Worm (Caenorhabditis elegans) whole organism, L4 larva: ENCODE measurements around the gene K01H12.4.
A peak's percentile ranks its signal among the peaks of the same experiment; 100 is the strongest.

Source experiments
- F10B5.3 ChIP-seq: sonication (generic microtip); optimal IDR thresholded peaks from 2 replicates; lab custom pipeline; 2016; ENCODE audit warnings: mild to moderate bottlenecking, missing genetic modification characterization, missing compliant biosample characterization
- F26F4.8 ChIP-seq: fragments of 200-800 bp; sonication (Bioruptor generic); conservative IDR thresholded peaks from 2 replicates; pipeline ENCODE4 v1.3.6; 2022; ENCODE audit warnings: missing genetic modification characterization, missing compliant biosample characterization
- F44E2.7 ChIP-seq: fragments of 200-800 bp; sonication (Bioruptor generic); IDR thresholded peaks from 2 replicates; pipeline ENCODE4 v2.1.2; 2022; ENCODE audit warnings: missing genetic modification characterization, missing compliant biosample characterization
- T26A8.4 ChIP-seq: fragments of 200-800 bp; sonication (Bioruptor generic); IDR thresholded peaks from 2 replicates; pipeline ENCODE4 v1.3.6; 2022; ENCODE audit warnings: missing genetic modification characterization, missing compliant biosample characterization
- Y48G9A.11 ChIP-seq: fragments of 200-800 bp; sonication (Bioruptor generic); IDR thresholded peaks from 2 replicates; pipeline ENCODE4 v1.3.6; 2022; ENCODE audit warnings: missing genetic modification reagents, missing genetic modification characterization, missing compliant biosample characterization
- ZK337.2 ChIP-seq: fragments of 200-800 bp; sonication (Bioruptor generic); IDR thresholded peaks from 2 replicates; pipeline ENCODE4 v1.3.6; 2022; ENCODE audit warnings: missing genetic modification reagents, missing genetic modification characterization, missing compliant biosample characterization
- ZK546.5 ChIP-seq, 2 experiments: sonication (generic microtip); optimal IDR thresholded peaks; 2 replicates each; lab custom pipeline; 2017; ENCODE audit warnings: missing biosample characterization in 2 of 2, missing genetic modification characterization in 2 of 2
- aly-2 ChIP-seq: sonication (generic microtip); optimal IDR thresholded peaks from 2 replicates; lab custom pipeline; 2018; ENCODE audit warnings: missing biosample characterization, missing genetic modification characterization
- ama-1 ChIP-seq: fragments of 150-350 bp; optimal IDR thresholded peaks from 2 replicates; lab custom pipeline; 2014; ENCODE audit warnings: inconsistent platforms, mixed read lengths
- attf-4 ChIP-seq: sonication (generic microtip); optimal IDR thresholded peaks from 3 replicates; lab custom pipeline; 2017; ENCODE audit warnings: missing biosample characterization, missing genetic modification characterization
- ceh-20 ChIP-seq: fragments of 200-800 bp; sonication (Bioruptor generic); IDR thresholded peaks from 2 replicates; pipeline ENCODE4 v1.3.6; 2022; ENCODE audit warnings: missing genetic modification reagents, missing genetic modification characterization, missing compliant biosample characterization
- ceh-28 ChIP-seq: fragments of 150-350 bp; optimal IDR thresholded peaks from 2 replicates; lab custom pipeline; 2014; ENCODE audit warnings: missing biosample characterization, missing genetic modification reagents, missing genetic modification characterization
- ceh-62 ChIP-seq: sonication (generic microtip); optimal IDR thresholded peaks from 2 replicates; lab custom pipeline; 2017; ENCODE audit warnings: missing biosample characterization, missing genetic modification characterization
- ceh-82 ChIP-seq: sonication (generic microtip); optimal IDR thresholded peaks from 2 replicates; lab custom pipeline; 2017; ENCODE audit warnings: missing biosample characterization, missing genetic modification characterization
- cey-2 ChIP-seq: sonication (generic microtip); optimal IDR thresholded peaks from 3 replicates; lab custom pipeline; 2017; ENCODE audit warnings: missing genetic modification characterization, mild to moderate bottlenecking, missing compliant biosample characterization, antibody characterized with exemption, borderline replicate concordance; ENCODE audit not compliant: insufficient read depth
- ctbp-1 ChIP-seq: fragments of 200-800 bp; sonication (Bioruptor generic); IDR thresholded peaks from 2 replicates; pipeline ENCODE4 v1.3.6; 2022; ENCODE audit warnings: missing genetic modification reagents, missing genetic modification characterization, missing compliant biosample characterization
- daf-16 ChIP-seq, 3 experiments: sonication (generic microtip); optimal IDR thresholded peaks; 2 replicates each; lab custom pipeline; 2016 to 2017; ENCODE audit warnings: missing genetic modification characterization in 3 of 3, missing genetic modification reagents in 3 of 3, mild to moderate bottlenecking in 2 of 3, missing compliant biosample characterization in 2 of 3, missing biosample characterization in 1 of 3, moderate library complexity in 1 of 3
- daf-8 ChIP-seq: fragments of 200-800 bp; sonication (Bioruptor generic); IDR thresholded peaks from 2 replicates; pipeline ENCODE4 v1.3.6; 2022; ENCODE audit warnings: missing genetic modification characterization, missing compliant biosample characterization
- dmd-6 ChIP-seq: fragments of 200-800 bp; sonication (Bioruptor generic); IDR thresholded peaks from 2 replicates; pipeline ENCODE4 v1.3.6; 2022; ENCODE audit warnings: missing genetic modification reagents, missing genetic modification characterization, missing compliant biosample characterization
- dmd-8 ChIP-seq: fragments of 200-800 bp; sonication (Bioruptor generic); IDR thresholded peaks from 2 replicates; pipeline ENCODE4 v1.3.6; 2022; ENCODE audit warnings: missing genetic modification characterization, missing compliant biosample characterization
- dmd-9 ChIP-seq: fragments of 200-800 bp; sonication (Bioruptor generic); IDR thresholded peaks from 2 replicates; pipeline ENCODE4 v1.3.6; 2022; ENCODE audit warnings: missing genetic modification reagents, missing genetic modification characterization, missing compliant biosample characterization
- duxl-1 ChIP-seq: sonication (generic microtip); optimal IDR thresholded peaks from 2 replicates; lab custom pipeline; 2016; ENCODE audit warnings: mild to moderate bottlenecking, missing genetic modification characterization, moderate library complexity, missing compliant biosample characterization; ENCODE audit not compliant: poor library complexity
- dve-1 ChIP-seq: sonication (generic microtip); optimal IDR thresholded peaks from 2 replicates; lab custom pipeline; 2017; ENCODE audit warnings: antibody characterized with exemption, mild to moderate bottlenecking, missing genetic modification characterization, missing compliant biosample characterization; ENCODE audit not compliant: insufficient read depth
- egl-43 ChIP-seq: fragments of 200-800 bp; sonication (Bioruptor generic); IDR thresholded peaks from 2 replicates; pipeline ENCODE4 v1.3.6; 2022; ENCODE audit warnings: missing genetic modification reagents, missing genetic modification characterization, missing compliant biosample characterization
- hlh-30 ChIP-seq: sonication (generic microtip); optimal IDR thresholded peaks from 2 replicates; lab custom pipeline; 2017; ENCODE audit warnings: antibody characterized with exemption, mild to moderate bottlenecking, missing genetic modification characterization, missing compliant biosample characterization; ENCODE audit not compliant: insufficient read depth
- lim-7 ChIP-seq: fragments of 200-800 bp; sonication (Bioruptor generic); IDR thresholded peaks from 2 replicates; pipeline ENCODE4 v1.3.6; 2022; ENCODE audit warnings: missing genetic modification characterization, missing compliant biosample characterization
- lin-1 ChIP-seq: fragments of 200-800 bp; sonication (Bioruptor generic); IDR thresholded peaks from 2 replicates; pipeline ENCODE4 v1.3.6; 2022; ENCODE audit warnings: missing genetic modification reagents, missing genetic modification characterization, missing compliant biosample characterization
- lin-13 ChIP-seq: fragments of 150-350 bp; optimal IDR thresholded peaks from 2 replicates; lab custom pipeline; 2014; ENCODE audit warnings: missing biosample characterization, missing genetic modification reagents, missing genetic modification characterization
- lin-29 ChIP-seq: fragments of 200-800 bp; sonication (Bioruptor generic); IDR thresholded peaks from 2 replicates; pipeline ENCODE4 v1.3.6; 2022; ENCODE audit warnings: missing genetic modification reagents, missing genetic modification characterization, missing compliant biosample characterization
- lin-39 ChIP-seq: fragments of 150-350 bp; optimal IDR thresholded peaks from 2 replicates; lab custom pipeline; 2014; ENCODE audit warnings: missing biosample characterization, missing genetic modification reagents, missing genetic modification characterization
- lsy-2 ChIP-seq, 2 experiments: fragments of 150-350 bp in 1 of 2; sonication (generic microtip) in 1 of 2; optimal IDR thresholded peaks; 2 replicates each; lab custom pipeline; 2014 to 2017; ENCODE audit warnings: missing biosample characterization in 2 of 2, missing genetic modification characterization in 2 of 2
- madf-9 ChIP-seq: fragments of 200-800 bp; sonication (Bioruptor generic); conservative IDR thresholded peaks from 2 replicates; pipeline ENCODE4 v1.3.6; 2022; ENCODE audit warnings: missing genetic modification reagents, missing genetic modification characterization, missing compliant biosample characterization
- mdl-1 ChIP-seq, 2 experiments: fragments of 150-350 bp in 1 of 2; sonication (generic microtip) in 1 of 2; optimal IDR thresholded peaks; 2 replicates each; lab custom pipeline; 2014 to 2017; ENCODE audit warnings: missing biosample characterization in 2 of 2, missing genetic modification characterization in 2 of 2
- mep-1 ChIP-seq: fragments of 150-350 bp; sonication (generic microtip); optimal IDR thresholded peaks from 3 replicates; lab custom pipeline; 2014; ENCODE audit warnings: missing biosample characterization, missing genetic modification characterization
- mes-2 ChIP-seq: sonication (generic microtip); optimal IDR thresholded peaks from 2 replicates; lab custom pipeline; 2016; ENCODE audit warnings: missing genotype, mild to moderate bottlenecking, missing genetic modification characterization, missing compliant biosample characterization; ENCODE audit not compliant: poor library complexity, severe bottlenecking
- mxl-3 ChIP-seq: fragments of 200-800 bp; sonication (Bioruptor generic); optimal IDR thresholded peaks from 2 replicates; lab custom pipeline; 2018; ENCODE audit warnings: mild to moderate bottlenecking, missing genetic modification characterization, missing compliant biosample characterization
- nhr-111 ChIP-seq: fragments of 200-800 bp; sonication (Bioruptor generic); optimal IDR thresholded peaks from 2 replicates; lab custom pipeline; 2018; ENCODE audit warnings: mild to moderate bottlenecking, missing genetic modification characterization, missing compliant biosample characterization
- nhr-237 ChIP-seq: sonication (generic microtip); optimal IDR thresholded peaks from 2 replicates; lab custom pipeline; 2017; ENCODE audit warnings: missing biosample characterization, missing genetic modification characterization
- nhr-42 ChIP-seq: fragments of 200-800 bp; sonication (Bioruptor generic); IDR thresholded peaks from 2 replicates; pipeline ENCODE4 v1.3.6; 2022; ENCODE audit warnings: missing genetic modification characterization, missing compliant biosample characterization
- nhr-6 ChIP-seq: fragments of 150-350 bp; optimal IDR thresholded peaks from 2 replicates; lab custom pipeline; 2014; ENCODE audit warnings: missing biosample characterization, missing genetic modification characterization
- pha-4 ChIP-seq, 2 experiments: fragments of 150-350 bp in 1 of 2; fragments of 200-800 bp in 1 of 2; sonication (Bioruptor generic) in 1 of 2; IDR thresholded peaks in 1 of 2; optimal IDR thresholded peaks in 1 of 2; 2 replicates each; pipeline versions ENCODE4 v1.3.6 to Lab custom; 2014 to 2022; ENCODE audit warnings: missing genetic modification characterization in 2 of 2, missing genetic modification reagents in 2 of 2, missing biosample characterization in 1 of 2, missing compliant biosample characterization in 1 of 2
- pqm-1 ChIP-seq: sonication (generic microtip); optimal IDR thresholded peaks from 2 replicates; lab custom pipeline; 2017; ENCODE audit warnings: missing biosample characterization, missing genetic modification characterization
- sdz-12 ChIP-seq: fragments of 200-800 bp; sonication (Bioruptor generic); optimal IDR thresholded peaks from 2 replicates; lab custom pipeline; 2018; ENCODE audit warnings: mild to moderate bottlenecking, missing genetic modification characterization, missing compliant biosample characterization
- set-16 ChIP-seq: fragments of 200-800 bp; sonication (Bioruptor generic); IDR thresholded peaks from 2 replicates; pipeline ENCODE4 v1.3.6; 2022; ENCODE audit warnings: missing genetic modification reagents, missing genetic modification characterization, missing compliant biosample characterization
- skn-1 ChIP-seq: fragments of 150-350 bp; optimal IDR thresholded peaks from 2 replicates; lab custom pipeline; 2014; ENCODE audit warnings: missing biosample characterization, missing genetic modification characterization
- spr-3 ChIP-seq: fragments of 200-800 bp; sonication (Bioruptor generic); optimal IDR thresholded peaks from 2 replicates; lab custom pipeline; 2018; ENCODE audit warnings: mild to moderate bottlenecking, missing genetic modification characterization, missing compliant biosample characterization
- tra-1 ChIP-seq: fragments of 200-800 bp; sonication (Bioruptor generic); IDR thresholded peaks from 2 replicates; pipeline ENCODE4 v1.3.6; 2022; ENCODE audit warnings: missing genetic modification reagents, missing genetic modification characterization, missing compliant biosample characterization
- unc-39 ChIP-seq: sonication (generic microtip); optimal IDR thresholded peaks from 2 replicates; lab custom pipeline; 2017; ENCODE audit warnings: missing biosample characterization, missing genetic modification characterization
- zfp-2 ChIP-seq: sonication (generic microtip); optimal IDR thresholded peaks from 2 replicates; lab custom pipeline; 2016; ENCODE audit warnings: mild to moderate bottlenecking, missing genetic modification characterization, missing compliant biosample characterization
- zfp-3 ChIP-seq: fragments of 200-800 bp; sonication (Bioruptor generic); conservative IDR thresholded peaks from 2 replicates; pipeline ENCODE4 v1.3.6; 2022; ENCODE audit warnings: missing genetic modification reagents, missing genetic modification characterization, missing compliant biosample characterization

Gene K01H12.4

ce11 chrIV:9718396-9718795, 5.5 kb downstream of the K01H12.4 start (continued):
- no peak for TF ChIP-seq dmd-8
- TF ChIP-seq sdz-12 (GFP tag; lab: Kevin White, UChicago), result no peak
- TF ChIP-seq dmd-6 (GFP tag; lab: Robert Waterston, UW), result peak; percentile 93
- TF ChIP-seq tra-1 (GFP tag; lab: Robert Waterston, UW), result peak; percentile 78
- TF ChIP-seq hlh-30 (tag; lab: Kevin White, UChicago), result peak; percentile 62
- no peak for TF ChIP-seq daf-8 (GFP tag; lab: Robert Waterston, UW)
- 0 out of 2 replicates have a peak, but pooled peaks have one; percentile 36 for TF ChIP-seq zfp-3
- TF ChIP-seq nhr-42 (GFP tag; lab: Robert Waterston, UW), result no peak
- peak; percentile 61 for TF ChIP-seq ctbp-1 (GFP tag; lab: Robert Waterston, UW)
- TF ChIP-seq lin-13 (GFP tag; lab: Kevin White, UChicago), result peak; percentile 45
- TF ChIP-seq ceh-20 (GFP tag; lab: Robert Waterston, UW), result peak; percentile 76
- TF ChIP-seq nhr-6 (tag; lab: Kevin White, UChicago), result peak; percentile 26
- TF ChIP-seq F10B5.3 (tag; lab: Kevin White, UChicago), result no peak
- no peak for TF ChIP-seq nhr-111
- TF ChIP-seq lsy-2 (tag; optimal IDR thresholded peaks at IDR 0.05; lab: Kevin White, UChicago), result peak; percentile 70 to 79
- no peak for TF ChIP-seq attf-4 (tag; lab: Kevin White, UChicago)
- peak; percentile 37 for TF ChIP-seq madf-9 (GFP tag; lab: Robert Waterston, UW)
- peak; percentile 64 for TF ChIP-seq cey-2
- TF ChIP-seq daf-16 (GFP tag; optimal IDR thresholded peaks at IDR 0.05; lab: Kevin White, UChicago), result no peak
- peak; percentile 56 for TF ChIP-seq daf-16 (tag; optimal IDR thresholded peaks at IDR 0.05; lab: Kevin White, UChicago)
- TF ChIP-seq lin-29 (GFP tag; lab: Robert Waterston, UW), result 0 out of 2 replicates have a peak, but pooled peaks have one; percentile 14
- TF ChIP-seq mxl-3 (GFP tag; lab: Kevin White, UChicago), result peak; percentile 76
- TF ChIP-seq mdl-1 (tag; optimal IDR thresholded peaks at IDR 0.05; lab: Kevin White, UChicago), result peak; percentile 27 to 84
- no peak for TF ChIP-seq T26A8.4 (GFP tag; lab: Robert Waterston, UW)
- no peak for TF ChIP-seq dmd-9 (GFP tag; lab: Robert Waterston, UW)
- TF ChIP-seq Y48G9A.11 (GFP tag; lab: Robert Waterston, UW), result no peak
- TF ChIP-seq lim-7 (GFP tag; lab: Robert Waterston, UW), result no peak
- TF ChIP-seq duxl-1 (tag; lab: Kevin White, UChicago), result peak; percentile 14
- TF ChIP-seq unc-39 (tag; lab: Kevin White, UChicago), result no peak
- TF ChIP-seq pha-4 (GFP tag; IDR thresholded peaks at IDR 0.05; lab: Robert Waterston, UW), result 0 out of 2 replicates have a peak, but pooled peaks have one; percentile 44
- TF ChIP-seq pha-4 (tag; optimal IDR thresholded peaks at IDR 0.05; lab: Kevin White, UChicago), result no peak
- no peak for TF ChIP-seq mes-2 (tag; lab: Kevin White, UChicago)
- TF ChIP-seq ama-1 (lab: Kevin White, UChicago), result no peak
- no peak for TF ChIP-seq aly-2 (tag; lab: Kevin White, UChicago)
- no peak for TF ChIP-seq F44E2.7 (GFP tag; lab: Robert Waterston, UW)
- TF ChIP-seq F26F4.8, result no peak
- no peak for TF ChIP-seq ceh-28 (tag; lab: Kevin White, UChicago)
- TF ChIP-seq dve-1 (tag; lab: Kevin White, UChicago), result peak; percentile 87
- TF ChIP-seq pqm-1, result peak; percentile 27
- no peak for TF ChIP-seq lin-39
- TF ChIP-seq ceh-82 (tag; lab: Kevin White, UChicago), result no peak
- TF ChIP-seq ZK546.5 (tag; optimal IDR thresholded peaks at IDR 0.05; lab: Kevin White, UChicago), result no peak
- no peak for TF ChIP-seq set-16 (GFP tag; lab: Robert Waterston, UW)
- TF ChIP-seq zfp-2 (tag; lab: Kevin White, UChicago), result no peak
- TF ChIP-seq mep-1 (tag; lab: Kevin White, UChicago), result peak; percentile 83
- no peak for TF ChIP-seq ZK337.2 (GFP tag; lab: Robert Waterston, UW)
- TF ChIP-seq spr-3 (GFP tag; lab: Kevin White, UChicago), result no peak
- no peak for TF ChIP-seq nhr-237 (tag; lab: Kevin White, UChicago)
- TF ChIP-seq egl-43, result no peak
- no peak for TF ChIP-seq skn-1 (tag; lab: Kevin White, UChicago)
- no peak for TF ChIP-seq ceh-62 (tag; lab: Kevin White, UChicago)
- TF ChIP-seq lin-1 (GFP tag; lab: Robert Waterston, UW), result peak; percentile 67
